Worm (Caenorhabditis elegans) whole organism, midembryonic: ENCODE measurements around the gene C13A2.12.

ENCODE experiments used
- T22C8.4 ChIP-seq: fragments of 200-800 bp; sonication (Bioruptor generic); IDR thresholded peaks from 2 replicates; pipeline ENCODE4 v1.3.6; 2022; ENCODE audit warnings: missing genetic modification characterization, missing compliant biosample characterization
- cog-1 ChIP-seq: sonication (generic microtip); optimal IDR thresholded peaks from 2 replicates; lab custom pipeline; 2016; ENCODE audit warnings: missing genetic modification characterization, missing compliant biosample characterization
- flt-1 ChIP-seq: fragments of 200-800 bp; sonication (Bioruptor generic); IDR thresholded peaks from 2 replicates; pipeline ENCODE4 v1.3.6; 2022; ENCODE audit warnings: missing genetic modification characterization, missing compliant biosample characterization
- klf-2 ChIP-seq: fragments of 200-800 bp; sonication (Bioruptor generic); conservative IDR thresholded peaks from 2 replicates; pipeline ENCODE4 v1.3.6; 2022; ENCODE audit warnings: missing genetic modification reagents, missing genetic modification characterization, missing compliant biosample characterization
- med-1 ChIP-seq: sonication (generic microtip); optimal IDR thresholded peaks from 2 replicates; lab custom pipeline; 2017; ENCODE audit warnings: missing genetic modification characterization, mild to moderate bottlenecking, missing compliant biosample characterization, antibody characterized with exemption, missing genetic modification reagents; ENCODE audit not compliant: insufficient read depth
- ref-1 ChIP-seq: fragments of 200-800 bp; sonication (Bioruptor generic); conservative IDR thresholded peaks from 2 replicates; pipeline ENCODE4 v1.3.6; 2022; ENCODE audit warnings: missing genetic modification reagents, missing genetic modification characterization, missing compliant biosample characterization
- tab-1 ChIP-seq: fragments of 200-800 bp; sonication (Bioruptor generic); IDR thresholded peaks from 2 replicates; pipeline ENCODE4 v1.3.6; 2022; ENCODE audit warnings: missing genetic modification characterization, missing compliant biosample characterization
- ztf-23 ChIP-seq: fragments of 200-800 bp; sonication (Bioruptor generic); IDR thresholded peaks from 2 replicates; pipeline ENCODE4 v1.3.6; 2022; ENCODE audit warnings: missing genetic modification reagents, missing genetic modification characterization, missing compliant biosample characterization
- ztf-29 ChIP-seq: fragments of 200-800 bp; sonication (Bioruptor generic); IDR thresholded peaks from 2 replicates; pipeline ENCODE4 v1.3.6; 2022; ENCODE audit warnings: missing genetic modification reagents, missing genetic modification characterization, missing compliant biosample characterization

Gene C13A2.12

DNA sequence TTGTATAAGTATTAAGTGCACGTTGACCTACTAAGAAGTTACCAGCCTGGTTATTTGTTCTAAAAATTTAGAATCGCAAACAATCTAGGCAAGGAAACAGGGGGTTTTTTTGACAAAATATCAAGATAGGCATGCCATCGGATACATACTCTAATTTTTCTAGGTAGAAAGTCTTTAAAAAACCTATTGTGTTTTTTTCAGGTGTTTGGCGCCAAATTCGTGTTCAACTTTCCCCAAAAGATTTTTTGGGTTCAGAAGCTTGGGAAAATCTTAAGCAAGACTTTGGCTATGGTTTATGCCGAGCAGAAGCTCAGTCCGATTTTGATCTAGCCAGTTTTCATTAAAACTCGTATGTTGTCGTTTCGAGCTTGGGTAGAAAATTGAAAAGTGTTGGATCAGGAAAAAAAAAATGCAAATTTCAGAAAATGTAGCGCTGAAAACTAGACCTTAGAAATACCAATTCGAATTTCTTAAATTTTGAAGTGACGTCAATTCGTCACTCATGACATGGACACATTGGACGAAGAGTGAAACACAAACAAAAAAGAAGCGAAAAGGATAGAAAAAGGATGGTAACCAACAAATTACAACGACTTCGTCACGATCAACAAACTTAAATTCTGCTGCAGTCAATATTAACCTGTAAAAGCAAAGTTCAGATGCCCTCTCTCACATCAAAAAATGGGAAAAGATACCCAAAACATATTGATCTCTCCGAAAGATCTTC lies 10.7 kb upstream of the C13A2.12 start:
- no peak for TF ChIP-seq klf-2 (GFP tag; lab: Robert Waterston, UW)
- no peak for TF ChIP-seq ztf-29 (GFP tag; lab: Robert Waterston, UW)
- TF ChIP-seq ztf-23 (GFP tag; lab: Robert Waterston, UW), result no peak
- no peak for TF ChIP-seq tab-1

ce11 chrV:7255095-7255494 lies 4.0 kb upstream of the C13A2.12 start, which contains the start of gene C05C8.8:
Gene C05C8.8, minus strand, starts transcription at chrV:7255195.
- TF ChIP-seq cog-1 (tag; lab: Kevin White, UChicago), result no peak
- no peak for TF ChIP-seq ztf-29 (GFP tag; lab: Robert Waterston, UW)
- no peak for TF ChIP-seq tab-1

DNA sequence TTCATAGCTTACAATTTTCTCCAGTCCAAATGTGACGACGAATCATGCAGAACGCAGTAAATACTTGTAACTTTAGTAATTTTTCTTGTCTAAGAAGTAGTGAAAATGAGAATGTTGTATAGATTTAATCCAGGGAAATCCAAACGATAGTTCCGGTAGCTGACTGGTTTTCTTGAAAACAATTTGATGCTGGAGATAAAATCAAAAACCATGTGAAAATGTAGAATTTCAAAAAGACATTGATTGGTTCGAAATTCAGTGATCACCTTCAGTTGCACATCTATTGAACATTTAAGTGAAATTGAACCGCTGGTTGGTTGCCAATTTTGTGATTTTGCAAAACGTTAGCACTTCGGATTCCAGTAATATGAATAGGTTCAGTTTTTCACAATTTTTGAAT lies 5.0 kb downstream of the C13A2.12 start, which contains the start of gene C13A2.9:
Gene C13A2.9 (minus strand): TSS at position 101 of the 400 bp plus-strand sequence.
- TF ChIP-seq ztf-29 (GFP tag; lab: Robert Waterston, UW) (no peak), cog-1 (tag; lab: Kevin White, UChicago) (no peak), flt-1 (no peak), T22C8.4 (GFP tag; lab: Robert Waterston, UW) (no peak), med-1 (GFP tag; lab: Kevin White, UChicago) (no peak), ref-1 (no peak)

DNA sequence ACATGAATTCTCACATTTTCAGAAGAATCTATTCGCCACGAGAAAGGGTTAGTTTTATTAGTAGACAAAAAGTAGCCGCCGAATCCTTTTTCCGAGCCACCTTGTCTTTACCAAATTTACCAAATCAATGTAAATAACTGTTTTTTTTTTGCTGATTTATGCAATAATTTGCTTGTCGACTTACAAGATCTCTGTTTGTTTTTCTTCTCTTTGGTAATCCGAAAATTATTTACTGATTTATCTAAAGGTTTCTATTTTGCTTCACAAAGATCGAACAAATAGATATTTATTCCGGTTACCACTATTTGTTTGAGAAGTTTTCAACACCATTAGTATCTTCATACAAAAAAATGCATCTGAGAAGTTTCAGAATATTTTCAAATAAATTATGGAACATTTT lies 7.0 kb downstream of the C13A2.12 start, which contains the start of gene C13A2.7:
Gene C13A2.7 (plus strand): TSS at position 301 of the 400 bp plus-strand sequence.
- TF ChIP-seq T22C8.4 (GFP tag; lab: Robert Waterston, UW) (no peak), ztf-29 (GFP tag; lab: Robert Waterston, UW) (no peak), med-1 (GFP tag; lab: Kevin White, UChicago) (no peak), klf-2 (GFP tag; lab: Robert Waterston, UW) (no peak), ref-1 (no peak), flt-1 (no peak), ztf-23 (GFP tag; lab: Robert Waterston, UW) (no peak), cog-1 (tag; lab: Kevin White, UChicago) (no peak), tab-1 (no peak)

- no peak for TF ChIP-seq cog-1 (tag; lab: Kevin White, UChicago)
- no peak for TF ChIP-seq T22C8.4 (GFP tag; lab: Robert Waterston, UW)
- no peak for TF ChIP-seq ref-1
Measured at ce11 chrV:7269399-7269798, 10.3 kb downstream of the C13A2.12 start, which contains the start of gene C13A2.6. Gene C13A2.6, plus strand, starts transcription at chrV:7269699.

ce11 chrV:7274992-7275391 lies 15.9 kb downstream of the C13A2.12 start, which contains the start of gene C13A2.10:
Gene C13A2.10, minus strand, starts transcription at chrV:7275092.
- TF ChIP-seq ztf-29 (GFP tag; lab: Robert Waterston, UW), result no peak
- TF ChIP-seq T22C8.4 (GFP tag; lab: Robert Waterston, UW), result no peak
- no peak for TF ChIP-seq ref-1
- TF ChIP-seq klf-2 (GFP tag; lab: Robert Waterston, UW), result no peak
- TF ChIP-seq cog-1 (tag; lab: Kevin White, UChicago), result no peak
- no peak for TF ChIP-seq ztf-23 (GFP tag; lab: Robert Waterston, UW)
- no peak for TF ChIP-seq med-1 (GFP tag; lab: Kevin White, UChicago)
- TF ChIP-seq tab-1, result no peak
- no peak for TF ChIP-seq flt-1

DNA sequence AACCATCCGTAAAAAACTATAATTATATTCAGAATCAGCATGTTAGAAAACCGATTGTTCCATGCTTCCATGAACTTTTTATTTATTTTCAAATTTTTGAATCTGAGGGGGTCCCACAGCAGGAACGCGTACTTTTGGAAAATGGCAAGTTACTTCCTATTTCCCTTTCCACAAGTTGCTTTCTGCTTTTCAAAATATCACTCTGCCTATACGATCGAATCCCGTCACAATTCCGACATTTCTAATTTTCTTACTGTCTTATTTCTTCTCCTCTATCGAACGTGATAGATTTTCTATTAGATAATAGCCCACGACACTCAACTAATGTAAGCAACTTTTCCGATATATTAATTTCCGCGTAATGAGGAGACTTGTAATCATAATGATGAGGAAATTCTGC lies 16.4 kb downstream of the C13A2.12 start, which contains the start of gene C13A2.5:
Gene C13A2.5 (plus strand): TSS at position 301 of the 400 bp plus-strand sequence.
- TF ChIP-seq tab-1 (no peak), cog-1 (tag; lab: Kevin White, UChicago) (no peak), ref-1 (no peak), ztf-29 (GFP tag; lab: Robert Waterston, UW) (no peak), med-1 (GFP tag; lab: Kevin White, UChicago) (no peak), klf-2 (GFP tag; lab: Robert Waterston, UW) (no peak), flt-1 (no peak), T22C8.4 (GFP tag; lab: Robert Waterston, UW) (no peak), ztf-23 (GFP tag; lab: Robert Waterston, UW) (no peak)

- TF ChIP-seq med-1 (GFP tag; lab: Kevin White, UChicago), result no peak
- no peak for TF ChIP-seq klf-2 (GFP tag; lab: Robert Waterston, UW)
- no peak for TF ChIP-seq ztf-23 (GFP tag; lab: Robert Waterston, UW)
- TF ChIP-seq ztf-29 (GFP tag; lab: Robert Waterston, UW), result no peak
Measured at ce11 chrV:7279090-7279489, 20.0 kb downstream of the C13A2.12 start, which contains the start of gene C13A2.4. Gene C13A2.4, plus strand, starts transcription at chrV:7279390.

DNA sequence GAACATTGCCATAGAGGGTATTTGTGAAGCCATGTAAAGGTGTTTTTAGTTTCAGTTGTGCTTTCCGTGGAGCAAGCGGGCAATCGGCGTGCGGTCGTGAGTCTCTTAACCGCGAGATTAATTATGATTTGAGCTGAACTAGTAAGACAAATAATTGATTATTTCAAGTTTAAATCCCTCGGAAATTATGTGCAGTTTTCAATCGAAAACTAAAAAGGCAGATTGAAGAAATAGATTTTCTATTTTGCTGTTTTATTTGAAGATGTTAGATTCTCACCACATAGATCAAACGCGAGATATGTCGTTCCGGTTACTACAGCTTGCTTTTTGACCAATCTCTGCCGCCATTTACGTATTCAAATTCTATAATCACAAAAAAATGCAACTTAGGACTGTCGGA lies 23.0 kb downstream of the C13A2.12 start, which contains the start of gene C13A2.3:
Gene C13A2.3 (plus strand): TSS at position 301 of the 400 bp plus-strand sequence.
- no peak for TF ChIP-seq tab-1
- no peak for TF ChIP-seq flt-1
- TF ChIP-seq med-1 (GFP tag; lab: Kevin White, UChicago), result no peak
- no peak for TF ChIP-seq ztf-23 (GFP tag; lab: Robert Waterston, UW)
- TF ChIP-seq cog-1 (tag; lab: Kevin White, UChicago), result no peak
- no peak for TF ChIP-seq ztf-29 (GFP tag; lab: Robert Waterston, UW)
- no peak for TF ChIP-seq ref-1
- TF ChIP-seq klf-2 (GFP tag; lab: Robert Waterston, UW), result no peak
- TF ChIP-seq T22C8.4 (GFP tag; lab: Robert Waterston, UW), result no peak

- TF ChIP-seq med-1 (GFP tag; lab: Kevin White, UChicago), result no peak
- TF ChIP-seq ztf-29 (GFP tag; lab: Robert Waterston, UW), result no peak
- no peak for TF ChIP-seq ref-1
- no peak for TF ChIP-seq klf-2 (GFP tag; lab: Robert Waterston, UW)
- TF ChIP-seq T22C8.4 (GFP tag; lab: Robert Waterston, UW), result no peak
- TF ChIP-seq cog-1 (tag; lab: Kevin White, UChicago), result no peak
- no peak for TF ChIP-seq flt-1
- TF ChIP-seq tab-1, result no peak
- no peak for TF ChIP-seq ztf-23 (GFP tag; lab: Robert Waterston, UW)
Measured at ce11 chrV:7288699-7289098, 29.6 kb downstream of the C13A2.12 start, which contains the start of gene C13A2.1. Gene C13A2.1, plus strand, starts transcription at chrV:7288999.
